Worm (Caenorhabditis elegans) whole organism, L3 larva: ENCODE data around the gene pas-6.

ENCODE experiments used
- R02D3.7 ChIP-seq: fragments of 150-350 bp; optimal IDR thresholded peaks from 2 replicates; lab custom pipeline; 2014; ENCODE audit warnings: missing biosample characterization, missing genetic modification characterization
- ama-1 ChIP-seq: fragments of 150-350 bp; optimal IDR thresholded peaks from 2 replicates; lab custom pipeline; 2018
- ceh-16 ChIP-seq: sonication (generic microtip); optimal IDR thresholded peaks from 2 replicates; lab custom pipeline; 2017; ENCODE audit warnings: missing biosample characterization, missing genetic modification characterization
- ceh-82 ChIP-seq: fragments of 150-350 bp; optimal IDR thresholded peaks from 2 replicates; lab custom pipeline; 2014; ENCODE audit warnings: missing biosample characterization, missing genetic modification characterization
- nfya-1 ChIP-seq: sonication (generic microtip); optimal IDR thresholded peaks from 2 replicates; lab custom pipeline; 2017; ENCODE audit warnings: missing genetic modification characterization, mild to moderate bottlenecking, missing compliant biosample characterization, antibody characterized with exemption, moderate library complexity; ENCODE audit not compliant: insufficient read depth

DNA sequence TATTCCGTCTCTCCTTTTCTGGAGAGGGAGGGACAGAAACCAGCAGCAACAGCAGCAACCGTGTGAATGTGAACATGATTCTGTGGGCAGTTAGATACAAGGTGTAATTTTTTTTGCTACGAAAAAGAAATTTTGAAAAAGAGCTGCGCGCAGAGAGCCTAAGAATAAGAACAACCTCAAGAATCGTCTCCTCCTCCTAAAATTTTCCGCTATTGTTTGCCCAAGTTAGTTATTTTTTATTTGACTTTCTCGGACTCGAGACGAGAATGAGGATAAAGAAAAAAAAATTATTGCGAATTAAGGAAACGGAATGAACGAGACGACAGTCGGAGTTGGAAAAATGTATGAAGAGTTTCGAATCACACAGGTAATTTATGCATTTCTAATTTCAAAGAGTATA is 25.6 kb downstream of the pas-6 start, which contains the start of gene glb-5:
- TF ChIP-seq ceh-16 (no peak), ceh-82 (tag; lab: Kevin White, UChicago) (no peak), ama-1 (lab: Kevin White, UChicago) (no peak), nfya-1 (tag; lab: Kevin White, UChicago) (no peak), R02D3.7 (no peak)
